2 worm cellular contexts compared by ENCODE assay signal in the genomic region with DNA sequence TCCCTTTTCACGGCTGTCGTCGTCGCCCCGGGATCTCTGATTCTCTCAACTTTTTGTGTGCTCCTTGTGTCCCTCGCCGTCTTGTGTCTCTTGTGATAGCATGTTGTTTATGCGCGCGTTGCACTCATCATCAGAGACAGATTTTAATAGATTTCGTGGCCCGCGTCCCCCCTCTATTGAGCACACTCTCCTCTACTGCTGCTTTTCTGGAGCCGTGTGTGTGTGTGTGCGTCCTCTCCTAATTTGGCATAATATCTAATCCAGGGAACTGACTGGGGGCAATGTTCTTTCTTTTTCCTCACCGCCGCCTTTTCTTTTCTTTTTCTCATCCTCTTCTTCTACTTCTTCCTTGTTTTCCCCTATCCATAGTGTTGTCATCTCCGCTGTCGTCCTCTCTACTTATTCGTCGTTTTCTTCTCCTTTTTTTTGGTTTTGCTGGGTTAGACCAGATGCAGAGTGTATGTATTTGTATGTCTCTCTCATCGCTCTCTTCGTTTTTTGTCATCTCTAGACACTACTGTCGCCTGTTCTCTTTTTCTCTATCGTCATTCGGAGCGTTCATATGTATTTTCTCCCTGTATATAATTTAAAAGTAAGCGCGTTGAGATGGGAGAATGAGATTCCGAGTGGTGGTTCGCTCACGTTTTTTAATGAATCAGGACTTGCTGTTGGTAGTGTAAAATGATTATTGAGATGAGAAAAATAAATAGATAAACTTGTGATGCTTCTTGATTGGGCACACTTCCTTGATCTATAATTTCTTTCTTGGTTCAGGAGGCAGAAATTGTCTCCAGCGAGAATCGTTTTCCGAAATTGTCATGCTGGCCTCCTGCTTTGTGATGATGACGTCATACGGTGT.
TF ChIP-seq lines count a peak whose summit lies in the region.

No protein-coding gene starts in this region.

TF ChIP-seq in whole organism, L1 larva, 84 proteins besides CTCF, POLR2A, EP300 and RAD21 (continued from another document):
- TF ChIP-seq rnt-1 (tag; optimal IDR thresholded peaks at IDR 0.05; lab: Kevin White, UChicago), result peak; percentile 33
- peak; percentile 70 for TF ChIP-seq ceh-8 (GFP tag; optimal IDR thresholded peaks at IDR 0.05; lab: Kevin White, UChicago)
- peak; percentile 40 for TF ChIP-seq lin-13 (GFP tag; optimal IDR thresholded peaks at IDR 0.05; lab: Kevin White, UChicago)
- TF ChIP-seq lir-3 (tag; optimal IDR thresholded peaks at IDR 0.05; lab: Kevin White, UChicago; ENCODE audit: poor library complexity), result no peak
- TF ChIP-seq dpl-1 (GFP tag; optimal IDR thresholded peaks at IDR 0.05; lab: Kevin White, UChicago), result peak in 1 of 3 experiments; percentile 6
- TF ChIP-seq unc-30 (tag; optimal IDR thresholded peaks at IDR 0.05; lab: Kevin White, UChicago), result no peak
- TF ChIP-seq snu-23 (GFP tag; optimal IDR thresholded peaks at IDR 0.05; lab: Kevin White, UChicago), result peak; percentile 37
- TF ChIP-seq blmp-1 (tag; optimal IDR thresholded peaks at IDR 0.05; lab: Kevin White, UChicago), result peak; percentile 90
- TF ChIP-seq pax-3 (tag; optimal IDR thresholded peaks at IDR 0.05; lab: Kevin White, UChicago), result no peak
- TF ChIP-seq nhr-85 (tag; lab: Kevin White, UChicago), result peak; percentile 47
- TF ChIP-seq F16B12.6 (tag; optimal IDR thresholded peaks at IDR 0.05; lab: Kevin White, UChicago), result peak; percentile 14
- no peak for TF ChIP-seq unc-130 (tag; optimal IDR thresholded peaks at IDR 0.05; lab: Kevin White, UChicago)
- TF ChIP-seq fkh-10 (GFP tag; optimal IDR thresholded peaks at IDR 0.05; lab: Kevin White, UChicago), result peak; percentile 38
- peak; percentile 82 for TF ChIP-seq fkh-8 (tag; optimal IDR thresholded peaks at IDR 0.05; lab: Kevin White, UChicago)
- TF ChIP-seq dsc-1 (tag; optimal IDR thresholded peaks at IDR 0.05; lab: Kevin White, UChicago), result peak; percentile 76
- no peak for TF ChIP-seq unc-98 (GFP tag; IDR thresholded peaks at IDR 0.05; lab: Robert Waterston, UW)
- peak; percentile 31; the same call in 1 of the 2 replicates for TF ChIP-seq mab-9 (GFP tag; IDR thresholded peaks at IDR 0.05; lab: Robert Waterston, UW)
- TF ChIP-seq nhr-28 (tag; optimal IDR thresholded peaks at IDR 0.05; lab: Kevin White, UChicago), result no peak
- TF ChIP-seq grh-1 (GFP tag; IDR thresholded peaks at IDR 0.05; lab: Robert Waterston, UW), result no peak
- peak; percentile 30 for TF ChIP-seq egl-13 (tag; optimal IDR thresholded peaks at IDR 0.05; lab: Kevin White, UChicago)
- TF ChIP-seq swsn-7 (tag; optimal IDR thresholded peaks at IDR 0.05; lab: Kevin White, UChicago), result peak; percentile 45
- no peak for TF ChIP-seq ets-5 (GFP tag; IDR thresholded peaks at IDR 0.05; lab: Robert Waterston, UW)
- no peak for TF ChIP-seq nhr-76 (tag; optimal IDR thresholded peaks at IDR 0.05; lab: Kevin White, UChicago)
- TF ChIP-seq efl-1 (optimal IDR thresholded peaks at IDR 0.05; lab: Kevin White, UChicago), result no peak
- peak in 1 of 2 experiments; percentile 61 for TF ChIP-seq efl-1 (GFP tag; optimal IDR thresholded peaks at IDR 0.05 in 1 of 2; lab: Kevin White, UChicago)
- peak; percentile 62 for TF ChIP-seq tbx-2 (tag; optimal IDR thresholded peaks at IDR 0.05; lab: Kevin White, UChicago)
- peak; percentile 7 for TF ChIP-seq xbp-1 (tag; optimal IDR thresholded peaks at IDR 0.05; lab: Kevin White, UChicago)
- TF ChIP-seq nhr-19 (GFP tag; conservative IDR thresholded peaks at IDR 0.05; lab: Robert Waterston, UW), result 0 out of 2 replicates have a peak, but pooled peaks have one; percentile 8
- TF ChIP-seq nhr-47 (tag; optimal IDR thresholded peaks at IDR 0.05; lab: Kevin White, UChicago), result peak; percentile 62
- TF ChIP-seq mep-1 (tag; optimal IDR thresholded peaks at IDR 0.05; lab: Kevin White, UChicago), result peak; percentile 55
- TF ChIP-seq unc-86 (tag; optimal IDR thresholded peaks at IDR 0.05; lab: Kevin White, UChicago), result peak; percentile 59
- TF ChIP-seq zip-4 (GFP tag; optimal IDR thresholded peaks at IDR 0.05; lab: Kevin White, UChicago), result no peak
- TF ChIP-seq ztf-11 (tag; optimal IDR thresholded peaks at IDR 0.05; lab: Kevin White, UChicago), result peak in 1 of 2 experiments; percentile 40
- TF ChIP-seq mdl-1 (tag; optimal IDR thresholded peaks at IDR 0.05; lab: Kevin White, UChicago), result no peak
- no peak for TF ChIP-seq vab-15 (tag; optimal IDR thresholded peaks at IDR 0.05; lab: Kevin White, UChicago)
- TF ChIP-seq nhr-71 (tag; optimal IDR thresholded peaks at IDR 0.05; lab: Kevin White, UChicago), result peak; percentile 51

TF ChIP-seq in whole organism, L3 larva, 47 proteins besides CTCF, POLR2A, EP300 and RAD21 (continued from another document):
- TF ChIP-seq nhr-43 (tag; optimal IDR thresholded peaks at IDR 0.05; lab: Kevin White, UChicago; ENCODE audit: poor library complexity, severe bottlenecking), result no peak
- TF ChIP-seq tbx-2 (tag; optimal IDR thresholded peaks at IDR 0.05; lab: Kevin White, UChicago), result peak; percentile 40
- TF ChIP-seq ceh-9 (tag; optimal IDR thresholded peaks at IDR 0.05; lab: Kevin White, UChicago), result no peak
- no peak for TF ChIP-seq egl-27 (tag; optimal IDR thresholded peaks at IDR 0.05; lab: Kevin White, UChicago)
